Worm (Caenorhabditis elegans): ENCODE results near the gene nhr-271.
"Not testable (repeated sequence)": the region's sequence is repeated elsewhere in the genome, so short reads cannot be mapped to it uniquely, and the experiment has no call there.

DNA sequence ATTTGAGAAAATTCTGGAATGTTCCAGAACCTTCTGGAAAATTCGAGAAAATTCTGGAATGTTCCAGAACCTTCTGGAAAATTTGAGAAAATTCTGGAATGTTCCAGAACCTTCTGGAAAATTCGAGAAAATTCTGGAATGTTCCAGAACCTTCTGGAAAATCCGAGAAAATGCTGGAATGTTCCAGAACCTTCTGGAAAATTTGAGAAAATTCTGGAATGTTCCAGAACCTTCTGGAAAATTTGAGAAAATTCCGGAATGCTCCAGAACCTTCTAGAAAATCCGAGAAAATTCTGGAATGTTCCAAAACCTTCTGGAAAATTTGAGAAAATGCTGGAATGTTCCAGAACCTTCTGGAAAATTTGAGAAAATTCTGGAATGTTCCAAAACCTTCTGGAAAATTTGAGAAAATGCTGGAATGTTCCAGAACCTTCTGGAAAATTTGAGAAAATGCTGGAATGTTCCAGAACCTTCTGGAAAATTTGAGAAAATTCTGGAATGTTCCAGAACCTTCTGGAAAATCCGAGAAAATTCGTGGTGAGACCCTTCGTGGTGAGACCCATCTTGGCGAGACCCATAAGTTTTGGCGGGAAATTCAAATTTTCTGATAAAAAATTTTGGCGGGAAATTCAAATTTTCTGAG lies 32.2 kb downstream of the nhr-271 start:
- not testable (repeated sequence) for TF ChIP-seq unc-130 (GFP tag; optimal IDR thresholded peaks at IDR 0.05); mep-1 (tag; optimal IDR thresholded peaks at IDR 0.05)

Data from whole organism, L4 larva.